Fruit fly (Drosophila melanogaster) whole organism, embryonic: ENCODE measurements around the gene CtsF.

Experiments
- CG1024 ChIP-seq: fragments of 200-800 bp; sonication (Bioruptor generic); IDR thresholded peaks from 2 replicates; pipeline ENCODE4 v1.3.6; 2022; ENCODE audit warnings: missing biosample characterization, missing genetic modification characterization
- CG10321 ChIP-seq: fragments of 200-800 bp; sonication (Bioruptor generic); IDR thresholded peaks from 2 replicates; pipeline ENCODE4 v1.3.6; 2022; ENCODE audit warnings: missing biosample characterization, missing genetic modification characterization
- CG10543 ChIP-seq: fragments of 200-800 bp; sonication (Bioruptor generic); optimal IDR thresholded peaks from 3 replicates; lab custom pipeline; 2017; ENCODE audit warnings: missing biosample characterization, mild to moderate bottlenecking, missing genetic modification characterization, moderate library complexity
- CG12071 ChIP-seq: fragments of 200-800 bp; sonication (Bioruptor generic); optimal IDR thresholded peaks from 3 replicates; lab custom pipeline; 2018; ENCODE audit warnings: missing biosample characterization, mild to moderate bottlenecking, missing genetic modification characterization
- CG14860 ChIP-seq: fragments of 200-800 bp; sonication (Bioruptor generic); IDR thresholded peaks from 3 replicates; pipeline ENCODE4 v1.3.6; 2022; ENCODE audit warnings: missing biosample characterization, missing genetic modification characterization; ENCODE audit not compliant: partially characterized antibody
- CG15269 ChIP-seq: fragments of 200-800 bp; sonication (Bioruptor generic); optimal IDR thresholded peaks from 2 replicates; lab custom pipeline; 2018; ENCODE audit warnings: missing biosample characterization, mild to moderate bottlenecking, missing genetic modification characterization, moderate library complexity
- CG16863 ChIP-seq: fragments of 200-800 bp; sonication (Bioruptor generic); optimal IDR thresholded peaks from 3 replicates; lab custom pipeline; 2016; ENCODE audit warnings: missing biosample characterization, missing genetic modification characterization
- CG17385 ChIP-seq: fragments of 200-800 bp; sonication (Bioruptor generic); optimal IDR thresholded peaks from 3 replicates; lab custom pipeline; 2018; ENCODE audit warnings: missing biosample characterization, mild to moderate bottlenecking, missing genetic modification characterization
- CG17829 ChIP-seq: fragments of 200-800 bp; optimal IDR thresholded peaks from 2 replicates; lab custom pipeline; 2019; ENCODE audit warnings: missing biosample characterization, mild to moderate bottlenecking, missing genetic modification characterization, moderate library complexity
- CG2202 ChIP-seq: fragments of 200-800 bp; sonication (Bioruptor generic); optimal IDR thresholded peaks from 2 replicates; lab custom pipeline; 2018; ENCODE audit warnings: missing biosample characterization, mild to moderate bottlenecking, missing genetic modification characterization
- CG2678 ChIP-seq: fragments of 200-800 bp; sonication (Bioruptor generic); optimal IDR thresholded peaks from 3 replicates; lab custom pipeline; 2019; ENCODE audit warnings: missing biosample characterization, mild to moderate bottlenecking, missing genetic modification characterization, moderate library complexity
- CG30431 ChIP-seq: fragments of 200-800 bp; sonication (Bioruptor generic); optimal IDR thresholded peaks from 2 replicates; lab custom pipeline; 2017; ENCODE audit warnings: missing biosample characterization, missing genetic modification characterization
- CG34376 ChIP-seq: fragments of 200-800 bp; sonication (Bioruptor generic); optimal IDR thresholded peaks from 2 replicates; lab custom pipeline; 2018; ENCODE audit warnings: missing biosample characterization, mild to moderate bottlenecking, missing genetic modification characterization
- CG4707 ChIP-seq: fragments of 200-800 bp; sonication (Bioruptor generic); optimal IDR thresholded peaks from 2 replicates; lab custom pipeline; 2018; ENCODE audit warnings: missing biosample characterization, mild to moderate bottlenecking, missing genetic modification characterization, moderate library complexity
- CG4730 ChIP-seq: fragments of 200-800 bp; sonication (Bioruptor generic); IDR thresholded peaks from 2 replicates; pipeline ENCODE4 v1.3.6; 2022; ENCODE audit warnings: missing biosample characterization, missing genetic modification characterization
- CG5245 ChIP-seq: fragments of 200-800 bp; sonication (Bioruptor generic); optimal IDR thresholded peaks from 3 replicates; lab custom pipeline; 2016; ENCODE audit warnings: missing biosample characterization, missing genetic modification characterization
- CG6791 ChIP-seq: fragments of 200-800 bp; sonication (Bioruptor generic); IDR thresholded peaks from 3 replicates; pipeline ENCODE4 v1.3.6; 2022; ENCODE audit warnings: missing biosample characterization, missing genetic modification characterization; ENCODE audit not compliant: partially characterized antibody
- CG8089 ChIP-seq: fragments of 200-800 bp; sonication (Bioruptor generic); optimal IDR thresholded peaks from 3 replicates; lab custom pipeline; 2016; ENCODE audit warnings: missing biosample characterization, missing genetic modification characterization
- CG8281 ChIP-seq: fragments of 200-800 bp; sonication (Bioruptor generic); optimal IDR thresholded peaks from 2 replicates; lab custom pipeline; 2018; ENCODE audit warnings: missing biosample characterization, mild to moderate bottlenecking, missing genetic modification characterization, moderate library complexity
- CG8944 ChIP-seq: fragments of 200-800 bp; sonication (Bioruptor generic); optimal IDR thresholded peaks from 3 replicates; lab custom pipeline; 2016; ENCODE audit warnings: missing biosample characterization, missing genetic modification characterization
- CG9609 ChIP-seq: fragments of 200-800 bp; sonication (Bioruptor generic); optimal IDR thresholded peaks from 3 replicates; lab custom pipeline; 2016; ENCODE audit warnings: missing biosample characterization, missing genetic modification characterization
- CTCF ChIP-seq: fragments of 200-800 bp; sonication (Bioruptor generic); optimal IDR thresholded peaks from 2 replicates; lab custom pipeline; 2017; ENCODE audit warnings: missing biosample characterization, mild to moderate bottlenecking, missing genetic modification characterization, moderate library complexity
- Deaf1 ChIP-seq: fragments of 200-800 bp; optimal IDR thresholded peaks from 3 replicates; lab custom pipeline; 2019; ENCODE audit warnings: missing biosample characterization, mild to moderate bottlenecking, missing genetic modification characterization, moderate library complexity
- Doc3 ChIP-seq: fragments of 200-800 bp; sonication (Bioruptor generic); IDR thresholded peaks from 3 replicates; pipeline ENCODE4 v1.3.6; 2022; ENCODE audit warnings: missing biosample characterization, missing genetic modification characterization; ENCODE audit not compliant: partially characterized antibody
- HLH3B ChIP-seq: fragments of 200-800 bp; sonication (Bioruptor generic); IDR thresholded peaks from 2 replicates; pipeline ENCODE4 v1.3.6; 2022; ENCODE audit warnings: missing biosample characterization, missing genetic modification characterization
- HmgD ChIP-seq: fragments of 200-800 bp; sonication (Bioruptor generic); optimal IDR thresholded peaks from 3 replicates; lab custom pipeline; 2016; ENCODE audit warnings: missing biosample characterization, missing genetic modification characterization
- Hmr ChIP-seq: fragments of 200-800 bp; sonication (Bioruptor generic); optimal IDR thresholded peaks from 3 replicates; lab custom pipeline; 2017; ENCODE audit warnings: mild to moderate bottlenecking, missing biosample characterization, missing genetic modification reagents, missing genetic modification characterization
- Lpt ChIP-seq: fragments of >200 bp; optimal IDR thresholded peaks from 2 replicates; lab custom pipeline; 2018; ENCODE audit warnings: missing biosample characterization, missing genetic modification characterization
- MTF-1 ChIP-seq: fragments of 200-800 bp; sonication (Bioruptor generic); optimal IDR thresholded peaks from 2 replicates; lab custom pipeline; 2018; ENCODE audit warnings: missing biosample characterization, mild to moderate bottlenecking, missing genetic modification characterization, borderline replicate concordance
- Med ChIP-seq: fragments of 200-800 bp; sonication (Bioruptor generic); peaks from one replicate; lab custom pipeline; 2016; ENCODE audit warnings: missing biosample characterization, missing genetic modification characterization, mild to moderate bottlenecking, inconsistent platforms, moderate library complexity
- Mes4 ChIP-seq: fragments of 200-800 bp; sonication (Bioruptor generic); optimal IDR thresholded peaks from 2 replicates; lab custom pipeline; 2016; ENCODE audit warnings: missing biosample characterization, missing genetic modification characterization
- NFAT ChIP-seq: fragments of 200-800 bp; sonication (Bioruptor generic); IDR thresholded peaks from 2 replicates; pipeline ENCODE4 v1.3.6; 2022; ENCODE audit warnings: missing biosample characterization, missing genetic modification characterization
- Rfx ChIP-seq: fragments of 200-800 bp; sonication (Bioruptor generic); IDR thresholded peaks from 2 replicates; pipeline ENCODE4 v1.3.6; 2022; ENCODE audit warnings: missing biosample characterization, missing genetic modification characterization
- Sox102F ChIP-seq: fragments of 200-800 bp; sonication (Bioruptor generic); optimal IDR thresholded peaks from 2 replicates; lab custom pipeline; 2018; ENCODE audit warnings: missing biosample characterization, mild to moderate bottlenecking, missing genetic modification characterization, moderate library complexity
- cas ChIP-seq: fragments of 200-800 bp; sonication (Bioruptor generic); IDR thresholded peaks from 2 replicates; pipeline ENCODE4 v1.3.6; 2022; ENCODE audit warnings: missing biosample characterization, missing genetic modification characterization
- chm ChIP-seq: fragments of 200-800 bp; sonication (Bioruptor generic); IDR thresholded peaks from 2 replicates; pipeline ENCODE4 v1.3.6; 2022; ENCODE audit warnings: missing biosample characterization, missing genetic modification characterization
- croc ChIP-seq: fragments of 200-800 bp; sonication (Bioruptor generic); conservative IDR thresholded peaks from 3 replicates; pipeline ENCODE4 v1.3.6; 2022; ENCODE audit warnings: missing biosample characterization, missing genetic modification characterization
- crol ChIP-seq: fragments of 200-800 bp; sonication (Bioruptor generic); IDR thresholded peaks from 2 replicates; pipeline ENCODE4 v1.3.6; 2022; ENCODE audit warnings: missing biosample characterization, missing genetic modification characterization
- her ChIP-seq: fragments of 200-800 bp; sonication (Bioruptor generic); optimal IDR thresholded peaks from 2 replicates; lab custom pipeline; 2016; ENCODE audit warnings: missing biosample characterization, missing genetic modification characterization
- ind ChIP-seq: fragments of 200-800 bp; sonication (Bioruptor generic); optimal IDR thresholded peaks from 3 replicates; lab custom pipeline; 2016; ENCODE audit warnings: missing biosample characterization, missing genetic modification characterization
- jigr1 ChIP-seq: fragments of 200-800 bp; sonication (Bioruptor generic); IDR thresholded peaks from 3 replicates; pipeline ENCODE4 v1.3.6; 2022; ENCODE audit warnings: missing biosample characterization, missing genetic modification characterization
- kni ChIP-seq: fragments of 200-800 bp; sonication (Bioruptor generic); optimal IDR thresholded peaks from 3 replicates; lab custom pipeline; 2017; ENCODE audit warnings: mild to moderate bottlenecking, missing biosample characterization, missing genetic modification reagents, missing genetic modification characterization
- lmd ChIP-seq: fragments of 200-800 bp; sonication (Bioruptor generic); IDR thresholded peaks from 2 replicates; pipeline ENCODE4 v1.3.6; 2022; ENCODE audit warnings: missing biosample characterization, missing genetic modification characterization
- otp ChIP-seq: fragments of 200-800 bp; sonication (Bioruptor generic); IDR thresholded peaks from 3 replicates; pipeline ENCODE4, ENCODE4 v1.3.6; 2022; ENCODE audit warnings: missing biosample characterization, missing genetic modification characterization
- pzg ChIP-seq: fragments of 200-800 bp; sonication (Bioruptor generic); optimal IDR thresholded peaks from 3 replicates; lab custom pipeline; 2018; ENCODE audit warnings: missing biosample characterization, mild to moderate bottlenecking, missing genetic modification characterization, moderate library complexity
- ranshi ChIP-seq: fragments of 200-800 bp; sonication (Bioruptor generic); IDR thresholded peaks from 2 replicates; pipeline ENCODE4 v1.3.6; 2022; ENCODE audit warnings: missing biosample characterization, missing genetic modification characterization
- sd ChIP-seq: fragments of 200-800 bp; sonication (Bioruptor generic); optimal IDR thresholded peaks from 3 replicates; lab custom pipeline; 2018; ENCODE audit warnings: missing biosample characterization, mild to moderate bottlenecking, missing genetic modification characterization, moderate library complexity
- shn ChIP-seq: fragments of 200-800 bp; sonication (Bioruptor generic); optimal IDR thresholded peaks from 3 replicates; lab custom pipeline; 2016; ENCODE audit warnings: missing biosample characterization, missing genetic modification characterization
- ttk ChIP-seq: fragments of 200-800 bp; sonication (Bioruptor generic); IDR thresholded peaks from 2 replicates; pipeline ENCODE4 v2.1.2; 2022; ENCODE audit warnings: missing biosample characterization, missing genetic modification characterization
- tup ChIP-seq: fragments of 200-800 bp; sonication (Bioruptor generic); optimal IDR thresholded peaks from 2 replicates; lab custom pipeline; 2016; ENCODE audit warnings: missing biosample characterization, mild to moderate bottlenecking, missing genetic modification characterization, moderate library complexity
- zfh2 ChIP-seq: fragments of 200-800 bp; sonication (Bioruptor generic); optimal IDR thresholded peaks from 2 replicates; lab custom pipeline; 2016; ENCODE audit warnings: missing biosample characterization, missing genetic modification characterization

CtsF gene

DNA sequence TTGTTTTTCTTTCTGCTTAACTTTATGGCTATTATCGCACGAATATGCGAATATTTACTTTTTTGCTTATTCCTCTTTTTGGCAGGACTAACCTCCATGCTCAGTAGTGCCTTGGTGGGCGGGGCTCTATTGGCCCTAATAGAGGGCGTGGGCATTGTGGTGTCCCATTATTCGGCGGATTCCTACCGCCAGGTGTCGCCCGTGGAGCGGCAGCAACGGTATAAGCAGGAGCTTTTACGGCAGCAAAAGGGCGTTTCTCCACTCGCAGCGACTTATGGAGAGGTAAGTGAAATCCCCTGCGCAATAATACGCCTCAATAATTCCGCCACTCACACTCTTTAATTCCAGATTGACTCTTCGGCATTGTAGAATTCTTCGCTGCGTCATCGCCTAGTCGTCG, 49.1 kb upstream of the CtsF start (continued):
- peak; percentile 50 for TF ChIP-seq Hmr (GFP tag; lab: Kevin White, UChicago)
- peak; percentile 30 for TF ChIP-seq CG15269 (tag; lab: Kevin White, UChicago)
- no peak for TF ChIP-seq pzg (GFP tag; lab: Kevin White, UChicago)
- no peak for TF ChIP-seq ttk (GFP tag; lab: Robert Waterston, UW)
- peak; percentile 45 for TF ChIP-seq CG12071
- TF ChIP-seq croc (GFP tag; lab: Robert Waterston, UW), result 0 out of 3 replicates have a peak, but pooled peaks have one; percentile 13
- TF ChIP-seq CTCF (GFP tag; lab: Kevin White, UChicago), result peak; percentile 92
- TF ChIP-seq Med, result peak; percentile 86
- TF ChIP-seq her (GFP tag; lab: Kevin White, UChicago), result peak; percentile 43
- no peak for TF ChIP-seq HmgD (GFP tag; lab: Kevin White, UChicago)
- TF ChIP-seq HLH3B (GFP tag; lab: Robert Waterston, UW), result peak; percentile 22; the same call in 1 of the 2 replicates
- TF ChIP-seq ind (GFP tag; lab: Kevin White, UChicago), result peak; percentile 17
- TF ChIP-seq jigr1 (GFP tag; lab: Robert Waterston, UW), result no peak
- 0 out of 2 replicates have a peak, but pooled peaks have one; percentile 17 for TF ChIP-seq CG4730 (GFP tag; lab: Robert Waterston, UW)
- TF ChIP-seq CG14860 (GFP tag; lab: Robert Waterston, UW), result no peak
- TF ChIP-seq Deaf1 (tag; lab: Kevin White, UChicago), result no peak
- no peak for TF ChIP-seq CG6791
- TF ChIP-seq shn (GFP tag; lab: Kevin White, UChicago), result no peak
- TF ChIP-seq CG9609, result no peak
- no peak for TF ChIP-seq tup (GFP tag; lab: Kevin White, UChicago)
- TF ChIP-seq Doc3 (GFP tag; lab: Robert Waterston, UW), result no peak
- TF ChIP-seq CG10321 (GFP tag; lab: Robert Waterston, UW), result 0 out of 2 replicates have a peak, but pooled peaks have one; percentile 17
- peak; percentile 22 for TF ChIP-seq CG17829 (tag; lab: Kevin White, UChicago)
- TF ChIP-seq CG2202 (tag; lab: Kevin White, UChicago), result no peak
- peak; percentile 29 for TF ChIP-seq CG10543 (GFP tag; lab: Kevin White, UChicago)
- 0 out of 2 replicates have a peak, but pooled peaks have one; percentile 31 for TF ChIP-seq CG1024 (GFP tag; lab: Robert Waterston, UW)
- no peak for TF ChIP-seq CG8281
- TF ChIP-seq CG34376, result peak; percentile 3
- TF ChIP-seq sd, result peak; percentile 15
- peak; percentile 41 for TF ChIP-seq MTF-1 (GFP tag; lab: Kevin White, UChicago)
- TF ChIP-seq CG8944 (GFP tag; lab: Kevin White, UChicago), result peak; percentile 12
- peak; percentile 26; the same call in 1 of the 2 replicates for TF ChIP-seq ranshi (GFP tag; lab: Robert Waterston, UW)
- peak; percentile 45 for TF ChIP-seq Rfx (GFP tag; lab: Robert Waterston, UW)
- TF ChIP-seq lmd (GFP tag; lab: Robert Waterston, UW), result no peak
- TF ChIP-seq CG17385, result peak; percentile 29
- no peak for TF ChIP-seq cas (GFP tag; lab: Robert Waterston, UW)
- TF ChIP-seq chm (GFP tag; lab: Robert Waterston, UW), result peak; percentile 55
- peak; percentile 13 for TF ChIP-seq CG30431 (GFP tag; lab: Kevin White, UChicago)
- TF ChIP-seq crol (GFP tag; lab: Robert Waterston, UW), result 0 out of 2 replicates have a peak, but pooled peaks have one; percentile 12
- peak; percentile 32 for TF ChIP-seq CG5245
- peak; percentile 11 for TF ChIP-seq Sox102F (GFP tag; lab: Kevin White, UChicago)
- TF ChIP-seq CG2678 (tag; lab: Kevin White, UChicago), result peak; percentile 13
- TF ChIP-seq otp (GFP tag; lab: Robert Waterston, UW), result 0 out of 3 replicates have a peak, but pooled peaks have one; percentile 26
- TF ChIP-seq kni (GFP tag; lab: Kevin White, UChicago), result peak; percentile 15
- TF ChIP-seq NFAT (GFP tag; lab: Robert Waterston, UW), result peak; percentile 35; the same call in 1 of the 2 replicates
- TF ChIP-seq CG8089, result peak; percentile 33
- TF ChIP-seq CG16863, result no peak
- peak; percentile 54 for TF ChIP-seq CG4707 (GFP tag; lab: Kevin White, UChicago)
- no peak for TF ChIP-seq zfh2 (GFP tag; lab: Kevin White, UChicago)
- TF ChIP-seq Mes4 (GFP tag; lab: Kevin White, UChicago), result peak; percentile 34
- no peak for TF ChIP-seq Lpt (GFP tag; lab: Kevin White, UChicago)
